Worm (Caenorhabditis elegans): Measurements from ENCODE around the gene cyn-11.

DNA sequence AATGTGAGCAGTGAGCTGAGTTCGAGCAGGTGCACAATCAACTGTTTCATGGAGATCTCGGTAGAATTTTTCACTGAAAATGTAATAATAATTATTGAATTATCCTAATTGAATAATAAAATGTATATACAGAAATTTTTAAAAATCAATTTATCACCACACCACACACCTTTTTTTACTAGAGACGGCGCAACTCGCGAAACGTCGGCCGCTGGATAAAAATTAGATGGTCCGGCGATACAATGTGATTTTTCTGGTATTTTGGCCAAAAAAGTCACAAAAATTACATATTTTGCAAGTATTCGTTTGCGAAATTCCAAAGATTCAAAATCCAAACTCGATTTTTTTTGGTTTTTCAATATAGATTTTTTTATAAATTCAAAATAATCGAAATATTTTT is 45.2 kb downstream of the cyn-11 start:
- TF ChIP-seq unc-39 (tag; optimal IDR thresholded peaks at IDR 0.05) (no peak), ama-1 (optimal IDR thresholded peaks at IDR 0.05) (no peak), ztf-11 (tag; optimal IDR thresholded peaks at IDR 0.05) (no peak), aly-2 (tag; optimal IDR thresholded peaks at IDR 0.05) (no peak), unc-62 (GFP tag; optimal IDR thresholded peaks at IDR 0.05) (no peak), zag-1 (tag; optimal IDR thresholded peaks at IDR 0.05) (no peak), snpc-4 (tag; optimal IDR thresholded peaks at IDR 0.05) (peak; percentile 14)
